Worm (Caenorhabditis elegans) whole organism, mixed stage, embryonic: Measurements from ENCODE around the gene ZK930.7.

Source experiments
- ceh-39 ChIP-seq: fragments of 150-350 bp; optimal IDR thresholded peaks from 2 replicates; lab custom pipeline; 2014; ENCODE audit warnings: missing biosample characterization, missing genetic modification characterization
- ceh-43 ChIP-seq: fragments of 200-800 bp; sonication (Bioruptor generic); optimal IDR thresholded peaks from 2 replicates; lab custom pipeline; 2018; ENCODE audit warnings: mild to moderate bottlenecking, missing genetic modification characterization, moderate library complexity, missing compliant biosample characterization
- cnd-1 ChIP-seq: fragments of 200-800 bp; sonication (Bioruptor generic); optimal IDR thresholded peaks from 2 replicates; lab custom pipeline; 2018; ENCODE audit warnings: mild to moderate bottlenecking, missing genetic modification characterization, missing compliant biosample characterization
- drap-1 ChIP-seq: fragments of 200-800 bp; sonication (Bioruptor generic); optimal IDR thresholded peaks from 3 replicates; lab custom pipeline; 2018; ENCODE audit warnings: mild to moderate bottlenecking, missing genetic modification characterization, missing compliant biosample characterization
- elt-3 ChIP-seq: fragments of 150-350 bp; optimal IDR thresholded peaks from 2 replicates; lab custom pipeline; 2014; ENCODE audit warnings: missing biosample characterization, missing genetic modification characterization
- ham-2 ChIP-seq: fragments of 200-800 bp; sonication (Bioruptor generic); optimal IDR thresholded peaks from 2 replicates; lab custom pipeline; 2018; ENCODE audit warnings: mild to moderate bottlenecking, missing genetic modification characterization, missing compliant biosample characterization
- hlh-1 ChIP-seq: fragments of 150-350 bp; optimal IDR thresholded peaks from 2 replicates; lab custom pipeline; 2014; ENCODE audit warnings: missing biosample characterization, missing genetic modification reagents, missing genetic modification characterization
- lin-13 ChIP-seq: fragments of 150-350 bp; optimal IDR thresholded peaks from 2 replicates; lab custom pipeline; 2014; ENCODE audit warnings: missing biosample characterization, missing genetic modification characterization
- lin-32 ChIP-seq: fragments of 200-800 bp; sonication (Bioruptor generic); optimal IDR thresholded peaks from 2 replicates; lab custom pipeline; 2018; ENCODE audit warnings: mild to moderate bottlenecking, missing genetic modification characterization, missing compliant biosample characterization
- mab-5 ChIP-seq: fragments of 150-350 bp; optimal IDR thresholded peaks from 2 replicates; lab custom pipeline; 2014; ENCODE audit warnings: missing biosample characterization, missing genetic modification characterization
- mep-1 ChIP-seq: fragments of 150-350 bp; optimal IDR thresholded peaks from 2 replicates; lab custom pipeline; 2017; ENCODE audit warnings: missing biosample characterization, missing genetic modification reagents, missing genetic modification characterization, inconsistent platforms
- mls-2 ChIP-seq: sonication (generic microtip); optimal IDR thresholded peaks from 2 replicates; lab custom pipeline; 2016; ENCODE audit warnings: mild to moderate bottlenecking, missing genetic modification characterization, moderate library complexity, missing compliant biosample characterization
- nhr-12 ChIP-seq: fragments of 150-350 bp; optimal IDR thresholded peaks from 2 replicates; lab custom pipeline; 2014; ENCODE audit warnings: missing biosample characterization, missing genetic modification characterization
- nhr-2 ChIP-seq: fragments of 150-350 bp; optimal IDR thresholded peaks from 2 replicates; lab custom pipeline; 2014; ENCODE audit warnings: missing biosample characterization, missing genetic modification characterization
- nhr-28 ChIP-seq: fragments of 150-350 bp; optimal IDR thresholded peaks from 2 replicates; lab custom pipeline; 2014; ENCODE audit warnings: missing biosample characterization, missing genetic modification characterization
- nhr-76 ChIP-seq: sonication (generic microtip); optimal IDR thresholded peaks from 2 replicates; lab custom pipeline; 2017; ENCODE audit warnings: missing biosample characterization, missing genetic modification characterization
- sem-2 ChIP-seq: fragments of 200-800 bp; sonication (Bioruptor generic); optimal IDR thresholded peaks from 2 replicates; lab custom pipeline; 2018; ENCODE audit warnings: mild to moderate bottlenecking, missing genetic modification characterization, missing compliant biosample characterization
- snpc-4 ChIP-seq: fragments of 150-350 bp; optimal IDR thresholded peaks from 2 replicates; lab custom pipeline; 2014; ENCODE audit warnings: missing biosample characterization, missing genetic modification characterization
- sptf-1 ChIP-seq: sonication (generic microtip); optimal IDR thresholded peaks from 2 replicates; lab custom pipeline; 2017; ENCODE audit warnings: mild to moderate bottlenecking, missing genetic modification characterization, moderate library complexity, missing compliant biosample characterization
- tbx-8 ChIP-seq: fragments of 200-800 bp; sonication (Bioruptor generic); optimal IDR thresholded peaks from 2 replicates; lab custom pipeline; 2018; ENCODE audit warnings: mild to moderate bottlenecking, missing genetic modification characterization, moderate library complexity, missing compliant biosample characterization
- unc-120 ChIP-seq: sonication (generic microtip); optimal IDR thresholded peaks from 2 replicates; lab custom pipeline; 2017; ENCODE audit warnings: missing genetic modification characterization, missing compliant biosample characterization; ENCODE audit not compliant: poor library complexity, severe bottlenecking
- unc-39 ChIP-seq: fragments of 150-350 bp; optimal IDR thresholded peaks from 2 replicates; lab custom pipeline; 2014; ENCODE audit warnings: missing biosample characterization, missing genetic modification characterization
- zip-8 ChIP-seq: fragments of 150-350 bp; optimal IDR thresholded peaks from 2 replicates; lab custom pipeline; 2014; ENCODE audit warnings: missing biosample characterization, missing genetic modification characterization
- ztf-11 ChIP-seq: fragments of 150-350 bp; optimal IDR thresholded peaks from 2 replicates; lab custom pipeline; 2014; ENCODE audit warnings: missing biosample characterization, missing genetic modification characterization

Gene ZK930.7

DNA sequence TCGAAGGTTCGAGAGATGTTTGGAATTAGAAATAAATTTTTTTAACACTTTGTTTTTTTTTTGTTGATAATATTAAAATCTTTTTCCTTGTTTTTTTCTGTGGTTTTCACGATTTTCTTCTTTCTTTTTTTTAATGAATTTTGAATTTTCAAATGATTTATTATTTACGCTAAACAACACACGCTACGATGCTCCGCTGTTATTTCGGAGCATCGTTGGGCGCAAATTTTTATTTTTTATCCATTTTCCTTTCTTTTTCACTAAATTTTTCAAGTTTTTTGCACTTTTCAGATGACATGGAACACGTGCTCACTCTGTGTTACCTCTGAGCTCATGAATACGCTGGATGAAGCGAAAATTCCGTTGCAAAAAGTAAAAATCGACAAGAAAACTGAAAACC is 47.7 kb downstream of the ZK930.7 start, which contains the start of the genes W03C9.1 and W03C9.2:
W03C9.1 (minus strand) TSS at position 46 of the 400 bp plus-strand sequence.
W03C9.2 (plus strand) TSS at position 286 of the 400 bp plus-strand sequence.
- TF ChIP-seq unc-39 (tag; lab: Kevin White, UChicago) (no peak), nhr-28 (tag; lab: Kevin White, UChicago) (no peak), ztf-11 (no peak), ceh-43 (GFP tag; lab: Kevin White, UChicago) (no peak), mls-2 (no peak), nhr-12 (tag; lab: Kevin White, UChicago) (no peak), nhr-76 (tag; lab: Kevin White, UChicago) (no peak), zip-8 (tag; lab: Kevin White, UChicago) (no peak), drap-1 (GFP tag; lab: Kevin White, UChicago) (no peak), sem-2 (GFP tag; lab: Kevin White, UChicago) (no peak), mab-5 (tag; lab: Kevin White, UChicago) (no peak), tbx-8 (GFP tag; lab: Kevin White, UChicago) (no peak), unc-120 (tag; lab: Kevin White, UChicago) (no peak), hlh-1 (tag; lab: Kevin White, UChicago) (no peak), lin-13 (tag; lab: Kevin White, UChicago) (no peak)

DNA sequence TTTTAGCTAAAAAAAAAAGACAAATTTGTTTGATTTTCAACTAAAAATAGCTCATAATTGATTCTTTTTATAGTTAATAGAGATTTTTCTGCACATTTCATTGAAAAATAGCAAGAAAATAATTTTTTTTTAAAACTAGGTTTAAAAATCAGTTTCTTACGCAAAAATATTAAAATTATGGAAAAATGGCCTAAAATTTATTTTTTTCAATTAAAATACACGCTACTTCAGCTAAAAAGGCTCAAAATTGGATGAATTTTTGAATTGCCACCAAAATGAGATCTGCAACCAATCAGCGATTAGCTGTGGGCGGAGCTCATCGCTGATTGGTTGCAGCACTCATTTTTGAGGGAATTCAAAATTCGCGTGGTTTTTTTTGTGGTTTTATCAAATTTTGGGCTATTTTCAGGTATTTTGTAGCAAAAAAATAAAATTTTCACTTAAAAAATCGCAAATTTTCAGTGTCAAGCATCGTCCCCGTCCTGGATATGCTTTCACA is 48.8 kb downstream of the ZK930.7 start:
- no peak for TF ChIP-seq ham-2 (GFP tag; lab: Kevin White, UChicago)
- no peak for TF ChIP-seq nhr-2 (tag; lab: Kevin White, UChicago)
- no peak for TF ChIP-seq sptf-1 (tag; lab: Kevin White, UChicago)
- TF ChIP-seq unc-39 (tag; lab: Kevin White, UChicago), result no peak
- no peak for TF ChIP-seq elt-3 (tag; lab: Kevin White, UChicago)
- no peak for TF ChIP-seq mab-5 (tag; lab: Kevin White, UChicago)
- TF ChIP-seq drap-1 (GFP tag; lab: Kevin White, UChicago), result no peak
- TF ChIP-seq zip-8 (tag; lab: Kevin White, UChicago), result no peak
- no peak for TF ChIP-seq nhr-76 (tag; lab: Kevin White, UChicago)
- no peak for TF ChIP-seq nhr-28 (tag; lab: Kevin White, UChicago)
- TF ChIP-seq lin-32 (GFP tag; lab: Kevin White, UChicago), result no peak
- TF ChIP-seq mls-2, result no peak
- no peak for TF ChIP-seq mep-1 (tag; lab: Kevin White, UChicago)
- TF ChIP-seq ceh-39 (tag; lab: Kevin White, UChicago), result no peak
- TF ChIP-seq lin-13 (tag; lab: Kevin White, UChicago), result no peak
- TF ChIP-seq ztf-11, result no peak
- no peak for TF ChIP-seq cnd-1 (tag; lab: Kevin White, UChicago)
- no peak for TF ChIP-seq sem-2 (GFP tag; lab: Kevin White, UChicago)

DNA sequence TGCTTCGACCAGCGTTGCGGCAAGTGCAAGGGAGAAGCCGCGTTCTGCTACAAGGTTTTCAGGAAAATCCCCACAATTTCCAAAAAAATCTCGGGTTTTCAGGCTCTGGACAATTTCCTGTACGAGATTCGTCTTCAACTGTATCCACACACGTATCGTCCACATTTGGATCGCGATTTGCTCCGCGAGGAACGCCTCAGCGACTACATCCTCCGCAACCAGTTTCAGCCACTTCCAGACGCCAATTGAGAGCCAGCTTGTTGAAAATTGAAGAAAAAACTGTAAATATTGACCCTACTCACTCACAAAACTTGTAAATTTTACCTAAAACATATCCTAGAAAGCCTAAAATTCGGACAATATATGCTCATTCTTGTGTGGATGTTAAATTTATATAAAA is 50.4 kb downstream of the ZK930.7 start:
- TF ChIP-seq ztf-11, result no peak
- TF ChIP-seq snpc-4 (tag; lab: Kevin White, UChicago), result no peak
- TF ChIP-seq ceh-43 (GFP tag; lab: Kevin White, UChicago), result no peak
- TF ChIP-seq unc-39 (tag; lab: Kevin White, UChicago), result no peak
